ENCODE assay signal across 5 fruit fly cellular contexts in genomic region chr3R:29214262-29214661, dm6.
TF ChIP-seq lines count a peak whose summit lies in the region.

No protein-coding gene starts in this region.

TF ChIP-seq in whole organism, adult, 20 proteins besides CTCF, POLR2A, EP300 and RAD21 (continued from another document):
- peak; percentile 99 for TF ChIP-seq Crg-1 (GFP tag; optimal IDR thresholded peaks at IDR 0.05; lab: Kevin White, UChicago)
- TF ChIP-seq ovo (GFP tag; optimal IDR thresholded peaks at IDR 0.05; lab: Kevin White, UChicago), result peak; percentile 99
- peak; percentile 99 for TF ChIP-seq Clk (GFP tag; optimal IDR thresholded peaks at IDR 0.05; lab: Kevin White, UChicago)

TF ChIP-seq in whole organism, embryonic, 481 proteins besides CTCF, POLR2A, EP300 and RAD21 (continued from another document and continues in another):
- TF ChIP-seq ssp (GFP tag; IDR thresholded peaks at IDR 0.05; lab: Robert Waterston, UW), result peak; percentile 94
- TF ChIP-seq CG4328 (GFP tag; optimal IDR thresholded peaks at IDR 0.05; lab: Kevin White, UChicago), result peak; percentile 99
- TF ChIP-seq trh (GFP tag; optimal IDR thresholded peaks at IDR 0.05; lab: Kevin White, UChicago), result peak; percentile 98
- TF ChIP-seq E2f2 (GFP tag; IDR thresholded peaks at IDR 0.05; lab: Robert Waterston, UW), result peak; percentile 92
- no peak for TF ChIP-seq h (optimal IDR thresholded peaks at IDR 0.05; lab: Kevin White, UChicago)
- TF ChIP-seq crc (GFP tag; optimal IDR thresholded peaks at IDR 0.05; lab: Kevin White, UChicago), result peak; percentile 99
- TF ChIP-seq CG33213 (GFP tag; optimal IDR thresholded peaks at IDR 0.05; lab: Kevin White, UChicago), result peak; percentile 100
- TF ChIP-seq CG8944 (GFP tag; optimal IDR thresholded peaks at IDR 0.05; lab: Kevin White, UChicago), result peak; percentile 98
- TF ChIP-seq dimm (GFP tag; IDR thresholded peaks at IDR 0.05; lab: Robert Waterston, UW), result peak; percentile 97
- peak; percentile 98 for TF ChIP-seq CG4730 (GFP tag; IDR thresholded peaks at IDR 0.05; lab: Robert Waterston, UW)
- peak; percentile 90 for TF ChIP-seq CG10321 (GFP tag; IDR thresholded peaks at IDR 0.05; lab: Robert Waterston, UW)
- peak; percentile 100 for TF ChIP-seq so (GFP tag; IDR thresholded peaks at IDR 0.05; lab: Robert Waterston, UW)
- peak; percentile 92 for TF ChIP-seq CG15073 (GFP tag; optimal IDR thresholded peaks at IDR 0.05; lab: Kevin White, UChicago)
- peak; percentile 90 for TF ChIP-seq CG14965 (GFP tag; optimal IDR thresholded peaks at IDR 0.05; lab: Kevin White, UChicago; ENCODE audit: borderline replicate concordance)
- peak; percentile 98 for TF ChIP-seq ab (GFP tag; optimal IDR thresholded peaks at IDR 0.05; lab: Kevin White, UChicago)
- TF ChIP-seq Sry-δ (GFP tag; optimal IDR thresholded peaks at IDR 0.05; lab: Kevin White, UChicago), result peak; percentile 79
- TF ChIP-seq Mrtf (GFP tag; IDR thresholded peaks at IDR 0.05; lab: Robert Waterston, UW), result peak; percentile 99
- TF ChIP-seq her (GFP tag; optimal IDR thresholded peaks at IDR 0.05; lab: Kevin White, UChicago), result peak; percentile 97
- TF ChIP-seq TFAM (GFP tag; optimal IDR thresholded peaks at IDR 0.05; lab: Kevin White, UChicago), result peak; percentile 95
- peak; percentile 91 for TF ChIP-seq CG30020 (tag; optimal IDR thresholded peaks at IDR 0.05; lab: Kevin White, UChicago)
- peak; percentile 97 for TF ChIP-seq fu2 (GFP tag; optimal IDR thresholded peaks at IDR 0.05; lab: Kevin White, UChicago)
- TF ChIP-seq CG12299 (tag; optimal IDR thresholded peaks at IDR 0.05; lab: Kevin White, UChicago), result peak; percentile 99
- TF ChIP-seq Nf-YB (GFP tag; optimal IDR thresholded peaks at IDR 0.05; lab: Kevin White, UChicago), result peak; percentile 91
- TF ChIP-seq da (GFP tag; optimal IDR thresholded peaks at IDR 0.05; lab: Kevin White, UChicago), result peak; percentile 98
- peak; percentile 39 for TF ChIP-seq Scr (GFP tag; IDR thresholded peaks at IDR 0.05; lab: Robert Waterston, UW; ENCODE audit: partially characterized antibody)
- TF ChIP-seq dmrt11E (tag; optimal IDR thresholded peaks at IDR 0.05; lab: Kevin White, UChicago), result peak; percentile 100
- peak; percentile 99 for TF ChIP-seq CG15601 (tag; optimal IDR thresholded peaks at IDR 0.05; lab: Kevin White, UChicago)
- peak; percentile 99 for TF ChIP-seq Sox102F (GFP tag; optimal IDR thresholded peaks at IDR 0.05; lab: Kevin White, UChicago)
- TF ChIP-seq Lim3 (GFP tag; IDR thresholded peaks at IDR 0.05; lab: Robert Waterston, UW), result peak; percentile 97
- TF ChIP-seq chif (GFP tag; optimal IDR thresholded peaks at IDR 0.05; lab: Kevin White, UChicago), result peak; percentile 99
- peak; percentile 39 to 41 for TF ChIP-seq Trl (optimal IDR thresholded peaks at IDR 0.05; lab: Kevin White, UChicago)
- peak; percentile 99 for TF ChIP-seq Trl (GFP tag; optimal IDR thresholded peaks at IDR 0.05; lab: Kevin White, UChicago)

TF ChIP-seq in whole organism, prepupa, 60 proteins besides CTCF, POLR2A, EP300 and RAD21 (continued from another document and continues in another):
- peak; percentile 99 for TF ChIP-seq Eip93F (GFP tag; optimal IDR thresholded peaks at IDR 0.05; lab: Kevin White, UChicago)
- TF ChIP-seq dsx (GFP tag; optimal IDR thresholded peaks at IDR 0.05; lab: Kevin White, UChicago; ENCODE audit: poor library complexity, severe bottlenecking), result peak; percentile 99
- TF ChIP-seq fd59A (GFP tag; optimal IDR thresholded peaks at IDR 0.05; lab: Kevin White, UChicago), result peak; percentile 100
- peak; percentile 100 for TF ChIP-seq Smox (GFP tag; optimal IDR thresholded peaks at IDR 0.05; lab: Kevin White, UChicago)
- peak; percentile 100 for TF ChIP-seq Hr4 (GFP tag; optimal IDR thresholded peaks at IDR 0.05; lab: Kevin White, UChicago)
- TF ChIP-seq lz (GFP tag; optimal IDR thresholded peaks at IDR 0.05; lab: Kevin White, UChicago), result peak; percentile 100
- peak; percentile 100 for TF ChIP-seq Sox102F (GFP tag; optimal IDR thresholded peaks at IDR 0.05; lab: Kevin White, UChicago)
- TF ChIP-seq CG34406 (GFP tag; optimal IDR thresholded peaks at IDR 0.05; lab: Kevin White, UChicago), result peak; percentile 100
- TF ChIP-seq vri (GFP tag; optimal IDR thresholded peaks at IDR 0.05; lab: Kevin White, UChicago), result peak; percentile 100
- peak; percentile 100 for TF ChIP-seq pdm3 (GFP tag; optimal IDR thresholded peaks at IDR 0.05; lab: Kevin White, UChicago)
- peak; percentile 99 for TF ChIP-seq Sox15 (GFP tag; optimal IDR thresholded peaks at IDR 0.05; lab: Kevin White, UChicago)
- peak; percentile 100 for TF ChIP-seq CG10669 (GFP tag; optimal IDR thresholded peaks at IDR 0.05; lab: Kevin White, UChicago)
- TF ChIP-seq fkh (GFP tag; optimal IDR thresholded peaks at IDR 0.05; lab: Kevin White, UChicago), result peak; percentile 97
- peak; percentile 100 for TF ChIP-seq CG10631 (GFP tag; optimal IDR thresholded peaks at IDR 0.05; lab: Kevin White, UChicago)
- peak; percentile 100 for TF ChIP-seq Met (GFP tag; optimal IDR thresholded peaks at IDR 0.05; lab: Kevin White, UChicago)
- peak; percentile 99 for TF ChIP-seq CG6808 (GFP tag; optimal IDR thresholded peaks at IDR 0.05; lab: Kevin White, UChicago)
- peak; percentile 100 for TF ChIP-seq CG15336 (GFP tag; IDR thresholded peaks at IDR 0.05; lab: Robert Waterston, UW)
- peak; percentile 100 for TF ChIP-seq CG3919 (GFP tag; optimal IDR thresholded peaks at IDR 0.05; lab: Kevin White, UChicago)
- TF ChIP-seq CG6792 (GFP tag; optimal IDR thresholded peaks at IDR 0.05; lab: Kevin White, UChicago), result peak; percentile 100
- TF ChIP-seq CG31627 (GFP tag; optimal IDR thresholded peaks at IDR 0.05; lab: Kevin White, UChicago), result peak; percentile 100
- peak; percentile 100 for TF ChIP-seq CG6163 (GFP tag; IDR thresholded peaks at IDR 0.05; lab: Robert Waterston, UW)
- peak; percentile 100 for TF ChIP-seq CG8319 (GFP tag; optimal IDR thresholded peaks at IDR 0.05; lab: Kevin White, UChicago)
- TF ChIP-seq CG11902 (GFP tag; optimal IDR thresholded peaks at IDR 0.05; lab: Kevin White, UChicago), result peak; percentile 99
- peak; percentile 100 for TF ChIP-seq eg (GFP tag; IDR thresholded peaks at IDR 0.05; lab: Robert Waterston, UW)
- peak; percentile 99 for TF ChIP-seq CG9139 (GFP tag; optimal IDR thresholded peaks at IDR 0.05; lab: Kevin White, UChicago)
- peak; percentile 98 for TF ChIP-seq Blimp-1 (GFP tag; optimal IDR thresholded peaks at IDR 0.05; lab: Kevin White, UChicago)
- peak; percentile 100 for TF ChIP-seq svp (GFP tag; lab: Kevin White, UChicago)
- TF ChIP-seq CG3032 (tag; optimal IDR thresholded peaks at IDR 0.05; lab: Kevin White, UChicago), result peak; percentile 100
- peak; percentile 100 for TF ChIP-seq esn (GFP tag; optimal IDR thresholded peaks at IDR 0.05; lab: Kevin White, UChicago)
- TF ChIP-seq CG11762 (GFP tag; optimal IDR thresholded peaks at IDR 0.05; lab: Kevin White, UChicago; ENCODE audit: insufficient read depth), result peak; percentile 99
- peak; percentile 100 for TF ChIP-seq CG7368 (GFP tag; optimal IDR thresholded peaks at IDR 0.05; lab: Kevin White, UChicago)
- TF ChIP-seq Gug (GFP tag; IDR thresholded peaks at IDR 0.05; lab: Robert Waterston, UW), result peak; percentile 100

TF ChIP-seq in whole organism, pupa, 21 proteins besides CTCF, POLR2A, EP300 and RAD21 (continued from another document):
- peak; percentile 100 for TF ChIP-seq CG14655 (GFP tag; optimal IDR thresholded peaks at IDR 0.05; lab: Kevin White, UChicago)

TF ChIP-seq in whole organism, wandering third instar larva, 38 proteins besides CTCF, POLR2A, EP300 and RAD21 (continued from another document):
- TF ChIP-seq brk (GFP tag; optimal IDR thresholded peaks at IDR 0.05; lab: Kevin White, UChicago) (peak; percentile 98), foxo (GFP tag; optimal IDR thresholded peaks at IDR 0.05; lab: Kevin White, UChicago) (peak; percentile 99 to 100), CG32264 (GFP tag; optimal IDR thresholded peaks at IDR 0.05; lab: Kevin White, UChicago) (peak; percentile 99), OdsH (GFP tag; optimal IDR thresholded peaks at IDR 0.05; lab: Kevin White, UChicago) (peak; percentile 100), lola (GFP tag; optimal IDR thresholded peaks at IDR 0.05; lab: Kevin White, UChicago) (no peak), N (GFP tag; optimal IDR thresholded peaks at IDR 0.05; lab: Kevin White, UChicago) (peak; percentile 45), jim (GFP tag; optimal IDR thresholded peaks at IDR 0.05; lab: Kevin White, UChicago) (peak; percentile 87), dl (GFP tag; optimal IDR thresholded peaks at IDR 0.05; lab: Kevin White, UChicago; ENCODE audit: insufficient read depth in 1 of 2, partially characterized antibody in 2 of 2) (no peak), woc (GFP tag; optimal IDR thresholded peaks at IDR 0.05; lab: Kevin White, UChicago) (peak; percentile 99), Jra (GFP tag; optimal IDR thresholded peaks at IDR 0.05; lab: Kevin White, UChicago) (peak; percentile 99), Myc (optimal IDR thresholded peaks at IDR 0.05; lab: Kevin White, UChicago) (no peak), GATAd (GFP tag; optimal IDR thresholded peaks at IDR 0.05; lab: Kevin White, UChicago) (peak; percentile 99), Sp1 (GFP tag; optimal IDR thresholded peaks at IDR 0.05; lab: Kevin White, UChicago) (peak; percentile 100), Hr78 (GFP tag; optimal IDR thresholded peaks at IDR 0.05; lab: Kevin White, UChicago) (no peak), usp (GFP tag; optimal IDR thresholded peaks at IDR 0.05; lab: Kevin White, UChicago) (no peak), HLH106 (tag; optimal IDR thresholded peaks at IDR 0.05; lab: Kevin White, UChicago) (peak; percentile 100), Rel (GFP tag; optimal IDR thresholded peaks at IDR 0.05; lab: Kevin White, UChicago) (peak; percentile 100), Rel (tag; optimal IDR thresholded peaks at IDR 0.05; lab: Kevin White, UChicago) (peak; percentile 98), sv (GFP tag; optimal IDR thresholded peaks at IDR 0.05; lab: Kevin White, UChicago) (peak; percentile 99)
TF ChIP-seq in whole organism, wandering third instar larva: peak in this region for 27.
